Fruit fly (Drosophila melanogaster) whole organism, prepupa: Measurements from ENCODE around the gene Sry-alpha.

ENCODE experiments used
- CG10669 ChIP-seq: fragments of 200-800 bp; sonication (Bioruptor generic); optimal IDR thresholded peaks from 3 replicates; lab custom pipeline; 2018; ENCODE audit warnings: missing biosample characterization, mild to moderate bottlenecking, missing genetic modification characterization, moderate library complexity
- Hr38 ChIP-seq: sonication (Bioruptor generic); optimal IDR thresholded peaks from 2 replicates; lab custom pipeline; 2016; ENCODE audit warnings: missing biosample characterization, missing genetic modification characterization
- net ChIP-seq: fragments of 200-800 bp; sonication (Bioruptor generic); optimal IDR thresholded peaks from 3 replicates; lab custom pipeline; 2016; ENCODE audit warnings: missing biosample characterization, missing genetic modification characterization

- TF ChIP-seq CG10669 (GFP tag; lab: Kevin White, UChicago) (peak; percentile 76), Hr38 (peak; percentile 72), net (peak; percentile 84)
Measured at dm6 chr3R:30056592-30057135, 17.1 kb downstream of the Sry-alpha start, which contains the start of the genes CG7950 and Rpp14a.
